Worm (Caenorhabditis elegans) whole organism, early embryonic: ENCODE data around the gene srx-65.

Experiments used
- B0310.2 ChIP-seq: sonication (generic microtip); optimal IDR thresholded peaks from 2 replicates; lab custom pipeline; 2016; ENCODE audit warnings: mild to moderate bottlenecking, missing genetic modification characterization, missing compliant biosample characterization
- ama-1 ChIP-seq: fragments of 150-350 bp; optimal IDR thresholded peaks from 2 replicates; lab custom pipeline; 2014
- flt-1 ChIP-seq: fragments of 200-800 bp; sonication (Bioruptor generic); IDR thresholded peaks from 2 replicates; pipeline ENCODE4 v1.3.6; 2022; ENCODE audit warnings: missing genetic modification characterization, missing compliant biosample characterization
- hmbx-1 ChIP-seq: sonication (generic microtip); optimal IDR thresholded peaks from 2 replicates; lab custom pipeline; 2016; ENCODE audit warnings: mild to moderate bottlenecking, missing genetic modification characterization, missing compliant biosample characterization
- scrt-1 ChIP-seq: fragments of 200-800 bp; sonication (Bioruptor generic); IDR thresholded peaks from 2 replicates; pipeline ENCODE4 v1.3.6; 2022; ENCODE audit warnings: missing genetic modification characterization, missing compliant biosample characterization
- tbx-11 ChIP-seq: fragments of 200-800 bp; sonication (Bioruptor generic); IDR thresholded peaks from 2 replicates; pipeline ENCODE4 v1.3.6; 2022; ENCODE audit warnings: missing genetic modification characterization, missing compliant biosample characterization
- tra-4 ChIP-seq: sonication (generic microtip); optimal IDR thresholded peaks from 2 replicates; lab custom pipeline; 2017; ENCODE audit warnings: missing genetic modification characterization, missing compliant biosample characterization

DNA sequence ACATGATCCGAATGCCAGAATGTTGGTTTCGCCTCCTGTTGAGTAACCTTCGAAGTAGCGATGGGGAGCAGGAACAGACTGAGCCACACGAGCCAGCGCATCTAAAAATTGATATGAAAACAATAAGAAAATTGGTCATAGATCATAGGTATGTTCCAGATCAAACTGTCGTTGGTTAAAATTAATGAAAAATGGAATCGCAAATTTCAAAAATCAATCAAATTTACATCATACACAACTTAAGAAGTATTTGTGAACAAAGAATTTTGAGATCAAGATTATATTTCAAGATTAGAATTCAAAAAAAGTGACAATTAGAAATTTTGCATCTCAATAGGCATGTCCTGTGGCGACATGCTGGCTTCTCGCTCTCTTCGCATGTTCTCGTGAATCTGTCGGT, 31.0 kb upstream of the srx-65 start, which contains the start of gene C17E7.9:
- TF ChIP-seq flt-1 (GFP tag; lab: Robert Waterston, UW) (no peak), tbx-11 (no peak), ama-1 (no peak), tra-4 (no peak), B0310.2 (tag; lab: Kevin White, UChicago) (no peak), hmbx-1 (tag; lab: Kevin White, UChicago) (no peak), scrt-1 (GFP tag; lab: Robert Waterston, UW) (no peak)
